Comparison of ENCODE assay signal across 1 fruit fly cellular context in the genomic region with DNA sequence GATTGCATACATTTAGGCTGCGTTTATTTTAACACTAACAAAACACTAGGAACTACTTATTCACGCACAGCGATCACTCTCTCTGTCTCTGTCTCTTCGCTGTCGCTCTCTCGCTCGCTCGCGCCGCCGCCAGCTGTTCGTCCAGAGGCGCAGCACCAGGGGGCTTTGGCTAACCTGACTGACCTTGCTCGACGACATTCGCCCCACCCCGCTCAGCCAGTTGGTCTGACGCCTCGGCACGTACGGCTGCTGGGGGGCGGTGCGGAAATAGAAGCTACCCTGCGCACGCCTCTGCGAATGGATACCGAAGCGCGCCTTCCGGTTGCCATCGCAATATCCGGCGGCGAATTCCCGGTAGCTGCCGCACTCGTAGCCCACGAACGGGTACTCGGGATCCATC.
A peak's percentile ranks its signal among the peaks of the same experiment; 100 is the strongest.
TF ChIP-seq lines count a peak whose summit lies in the region.

No protein-coding gene starts in this region.

TF ChIP-seq in whole organism, embryonic, 481 proteins besides CTCF, POLR2A, EP300 and RAD21 (continued from another document and continues in another):
- no peak for TF ChIP-seq CG4617 (GFP tag; optimal IDR thresholded peaks at IDR 0.05; lab: Kevin White, UChicago; ENCODE audit: borderline replicate concordance)
- TF ChIP-seq cas (GFP tag; IDR thresholded peaks at IDR 0.05; lab: Robert Waterston, UW) = no peak
- TF ChIP-seq Nf-YB (GFP tag; optimal IDR thresholded peaks at IDR 0.05; lab: Kevin White, UChicago) = no peak
- peak; percentile 37; the same call in 1 of the 2 replicates for TF ChIP-seq ttk (GFP tag; IDR thresholded peaks at IDR 0.05; lab: Robert Waterston, UW)
- no peak for TF ChIP-seq NC2β (GFP tag; optimal IDR thresholded peaks at IDR 0.05; lab: Kevin White, UChicago)
- TF ChIP-seq Sry-δ (GFP tag; optimal IDR thresholded peaks at IDR 0.05; lab: Kevin White, UChicago) = no peak
- TF ChIP-seq ci (GFP tag; IDR thresholded peaks at IDR 0.05; lab: Robert Waterston, UW) = peak; percentile 43; the same call in 1 of the 3 replicates
- TF ChIP-seq mirr (GFP tag; optimal IDR thresholded peaks at IDR 0.05; lab: Kevin White, UChicago) = no peak
- no peak for TF ChIP-seq pum (GFP tag; optimal IDR thresholded peaks at IDR 0.05; lab: Kevin White, UChicago)
- no peak for TF ChIP-seq trh (GFP tag; optimal IDR thresholded peaks at IDR 0.05; lab: Kevin White, UChicago)
- no peak for TF ChIP-seq CG13775 (GFP tag; optimal IDR thresholded peaks at IDR 0.05; lab: Kevin White, UChicago)
- no peak for TF ChIP-seq Hmx (GFP tag; optimal IDR thresholded peaks at IDR 0.05; lab: Kevin White, UChicago)
- no peak for TF ChIP-seq BEAF-32 (GFP tag; optimal IDR thresholded peaks at IDR 0.05; lab: Kevin White, UChicago)
- no peak for TF ChIP-seq sim (GFP tag; IDR thresholded peaks at IDR 0.05; lab: Robert Waterston, UW)
- peak; percentile 52; the same call in 1 of the 2 replicates for TF ChIP-seq Oaz (GFP tag; IDR thresholded peaks at IDR 0.05; lab: Robert Waterston, UW)
- no peak for TF ChIP-seq CG12942 (GFP tag; optimal IDR thresholded peaks at IDR 0.05; lab: Kevin White, UChicago)
- no peak for TF ChIP-seq Lim3 (GFP tag; IDR thresholded peaks at IDR 0.05; lab: Robert Waterston, UW)
- no peak for TF ChIP-seq bsh (GFP tag; optimal IDR thresholded peaks at IDR 0.05; lab: Kevin White, UChicago)
- TF ChIP-seq az2 (GFP tag; optimal IDR thresholded peaks at IDR 0.05; lab: Kevin White, UChicago) = no peak
- TF ChIP-seq CG2712 (tag; optimal IDR thresholded peaks at IDR 0.05; lab: Kevin White, UChicago) = no peak
- no peak for TF ChIP-seq CG3065 (GFP tag; optimal IDR thresholded peaks at IDR 0.05; lab: Kevin White, UChicago)
- no peak for TF ChIP-seq gem (tag; optimal IDR thresholded peaks at IDR 0.05; lab: Kevin White, UChicago)
- no peak for TF ChIP-seq lov (optimal IDR thresholded peaks at IDR 0.05; lab: Kevin White, UChicago)
- no peak for TF ChIP-seq lov (GFP tag; IDR thresholded peaks at IDR 0.05; lab: Robert Waterston, UW)
- no peak for TF ChIP-seq CG18262 (tag; optimal IDR thresholded peaks at IDR 0.05; lab: Kevin White, UChicago)
- no peak for TF ChIP-seq klu (GFP tag; IDR thresholded peaks at IDR 0.05; lab: Robert Waterston, UW)
- TF ChIP-seq CG11560 (tag; IDR thresholded peaks at IDR 0.05; lab: Robert Waterston, UW) = no peak
- TF ChIP-seq CG17612 (GFP tag; IDR thresholded peaks at IDR 0.05; lab: Robert Waterston, UW) = no peak
- no peak for TF ChIP-seq Vsx1 (GFP tag; optimal IDR thresholded peaks at IDR 0.05; lab: Kevin White, UChicago)
- TF ChIP-seq CG17385 (GFP tag; optimal IDR thresholded peaks at IDR 0.05; lab: Kevin White, UChicago) = no peak
- TF ChIP-seq dysf (GFP tag; IDR thresholded peaks at IDR 0.05; lab: Robert Waterston, UW) = peak; percentile 36; the same call in 1 of the 3 replicates
- TF ChIP-seq Ets65A (GFP tag; lab: Kevin White, UChicago) = peak; percentile 90
- no peak for TF ChIP-seq Ptx1 (GFP tag; IDR thresholded peaks at IDR 0.05; lab: Robert Waterston, UW)
- TF ChIP-seq dimm (GFP tag; IDR thresholded peaks at IDR 0.05; lab: Robert Waterston, UW) = no peak
- no peak for TF ChIP-seq Six4 (GFP tag; optimal IDR thresholded peaks at IDR 0.05; lab: Kevin White, UChicago)
- no peak for TF ChIP-seq Fer1 (GFP tag; optimal IDR thresholded peaks at IDR 0.05; lab: Kevin White, UChicago)
- no peak for TF ChIP-seq CG7987 (GFP tag; optimal IDR thresholded peaks at IDR 0.05; lab: Kevin White, UChicago)
- no peak for TF ChIP-seq Stat92E (GFP tag; optimal IDR thresholded peaks at IDR 0.05; lab: Kevin White, UChicago)
- no peak for TF ChIP-seq B-H2 (GFP tag; optimal IDR thresholded peaks at IDR 0.05; lab: Kevin White, UChicago)
- 0 out of 3 replicates have a peak, but pooled peaks have one; percentile 49 for TF ChIP-seq CG11456 (GFP tag; IDR thresholded peaks at IDR 0.05; lab: Robert Waterston, UW)
- TF ChIP-seq pfk (GFP tag; optimal IDR thresholded peaks at IDR 0.05; lab: Kevin White, UChicago) = no peak
- TF ChIP-seq esg (GFP tag; conservative IDR thresholded peaks at IDR 0.05; lab: Robert Waterston, UW) = no peak
- no peak for TF ChIP-seq CG5180 (GFP tag; optimal IDR thresholded peaks at IDR 0.05; lab: Kevin White, UChicago)
- TF ChIP-seq CG11504 (tag; optimal IDR thresholded peaks at IDR 0.05; lab: Kevin White, UChicago) = peak; percentile 20
- no peak for TF ChIP-seq hbn (GFP tag; IDR thresholded peaks at IDR 0.05; lab: Robert Waterston, UW; ENCODE audit: partially characterized antibody)
- TF ChIP-seq sd (tag; optimal IDR thresholded peaks at IDR 0.05; lab: Kevin White, UChicago) = no peak
- no peak for TF ChIP-seq grau (tag; optimal IDR thresholded peaks at IDR 0.05; lab: Kevin White, UChicago)
- TF ChIP-seq salm (tag; optimal IDR thresholded peaks at IDR 0.05; lab: Kevin White, UChicago) = no peak
- peak; percentile 43; the same call in 1 of the 2 replicates for TF ChIP-seq lmd (GFP tag; IDR thresholded peaks at IDR 0.05; lab: Robert Waterston, UW)
- no peak for TF ChIP-seq bbx (GFP tag; IDR thresholded peaks at IDR 0.05; lab: Robert Waterston, UW; ENCODE audit: partially characterized antibody)
- peak; percentile 31; the same call in 1 of the 2 replicates for TF ChIP-seq ap (GFP tag; IDR thresholded peaks at IDR 0.05; lab: Robert Waterston, UW)
- no peak for TF ChIP-seq CG17186 (GFP tag; optimal IDR thresholded peaks at IDR 0.05; lab: Kevin White, UChicago)
- no peak for TF ChIP-seq CG12219 (GFP tag; optimal IDR thresholded peaks at IDR 0.05; lab: Kevin White, UChicago)
- no peak for TF ChIP-seq dm (GFP tag; optimal IDR thresholded peaks at IDR 0.05; lab: Kevin White, UChicago)
- no peak for TF ChIP-seq corto (GFP tag; optimal IDR thresholded peaks at IDR 0.05; lab: Kevin White, UChicago)
- TF ChIP-seq Gug (GFP tag; IDR thresholded peaks at IDR 0.05; lab: Robert Waterston, UW) = peak; percentile 50; the same call in 2 of the 4 replicates
- TF ChIP-seq Hr51 (GFP tag; optimal IDR thresholded peaks at IDR 0.05; lab: Kevin White, UChicago) = no peak
- peak; percentile 13; the same call in 1 of the 2 replicates for TF ChIP-seq CG10366 (GFP tag; IDR thresholded peaks at IDR 0.05; lab: Robert Waterston, UW)
- TF ChIP-seq Dfd (GFP tag; optimal IDR thresholded peaks at IDR 0.05; lab: Kevin White, UChicago) = no peak
- peak; percentile 58 for TF ChIP-seq sens (GFP tag; lab: Kevin White, UChicago)
- peak; percentile 39 for TF ChIP-seq CG9932 (GFP tag; IDR thresholded peaks at IDR 0.05; lab: Robert Waterston, UW)
- TF ChIP-seq CG12236 (GFP tag; optimal IDR thresholded peaks at IDR 0.05; lab: Kevin White, UChicago) = no peak
- no peak for TF ChIP-seq ewg (GFP tag; optimal IDR thresholded peaks at IDR 0.05; lab: Kevin White, UChicago)
- TF ChIP-seq CG5953 (GFP tag; IDR thresholded peaks at IDR 0.05; lab: Robert Waterston, UW) = 0 out of 2 replicates have a peak, but pooled peaks have one; percentile 35
- no peak for TF ChIP-seq dmrt99B (tag; optimal IDR thresholded peaks at IDR 0.05; lab: Kevin White, UChicago)
- TF ChIP-seq pan (optimal IDR thresholded peaks at IDR 0.05; lab: Kevin White, UChicago) = no peak
- TF ChIP-seq pan (GFP tag; optimal IDR thresholded peaks at IDR 0.05 in 1 of 2, IDR thresholded peaks at IDR 0.05 in 1 of 2) = peak in 1 of 2 experiments; percentile 45
- 0 out of 2 replicates have a peak, but pooled peaks have one; percentile 19 for TF ChIP-seq CG6689 (GFP tag; IDR thresholded peaks at IDR 0.05; lab: Robert Waterston, UW)
- peak; percentile 19; the same call in 1 of the 2 replicates for TF ChIP-seq CG32532 (GFP tag; IDR thresholded peaks at IDR 0.05; lab: Robert Waterston, UW)
- no peak for TF ChIP-seq CG34376 (GFP tag; optimal IDR thresholded peaks at IDR 0.05; lab: Kevin White, UChicago)
- no peak for TF ChIP-seq Elba2 (GFP tag; optimal IDR thresholded peaks at IDR 0.05; lab: Kevin White, UChicago)
- TF ChIP-seq prd (optimal IDR thresholded peaks at IDR 0.05; lab: Kevin White, UChicago) = no peak
- TF ChIP-seq prd (GFP tag; IDR thresholded peaks at IDR 0.05; lab: Robert Waterston, UW) = peak; percentile 34; the same call in 1 of the 3 replicates
- TF ChIP-seq CG3995 (GFP tag; optimal IDR thresholded peaks at IDR 0.05; lab: Kevin White, UChicago) = peak; percentile 65
- TF ChIP-seq Abd-B (GFP tag; optimal IDR thresholded peaks at IDR 0.05; lab: Kevin White, UChicago) = no peak
- TF ChIP-seq disco-r (GFP tag; optimal IDR thresholded peaks at IDR 0.05; lab: Kevin White, UChicago) = no peak
- TF ChIP-seq chinmo (GFP tag; IDR thresholded peaks at IDR 0.05; lab: Robert Waterston, UW; ENCODE audit: partially characterized antibody) = 0 out of 4 replicates have a peak, but pooled peaks have one; percentile 19
- peak; percentile 27; the same call in 1 of the 2 replicates for TF ChIP-seq H2.0 (GFP tag; IDR thresholded peaks at IDR 0.05; lab: Robert Waterston, UW)
- no peak for TF ChIP-seq CG4404 (GFP tag; IDR thresholded peaks at IDR 0.05; lab: Robert Waterston, UW)
- no peak for TF ChIP-seq Fer3 (tag; optimal IDR thresholded peaks at IDR 0.05; lab: Kevin White, UChicago)
- TF ChIP-seq toy (GFP tag; IDR thresholded peaks at IDR 0.05; lab: Robert Waterston, UW) = no peak
- TF ChIP-seq CG2889 (GFP tag; IDR thresholded peaks at IDR 0.05; lab: Robert Waterston, UW) = 0 out of 3 replicates have a peak, but pooled peaks have one; percentile 12
- TF ChIP-seq CG10274 (GFP tag; optimal IDR thresholded peaks at IDR 0.05; lab: Kevin White, UChicago) = no peak
- no peak for TF ChIP-seq CG7271 (tag; optimal IDR thresholded peaks at IDR 0.05; lab: Kevin White, UChicago)
- 0 out of 3 replicates have a peak, but pooled peaks have one; percentile 26 for TF ChIP-seq CG7357 (GFP tag; IDR thresholded peaks at IDR 0.05; lab: Robert Waterston, UW)
- no peak for TF ChIP-seq CG17328 (GFP tag; IDR thresholded peaks at IDR 0.05; lab: Robert Waterston, UW)
- TF ChIP-seq gro (GFP tag; optimal IDR thresholded peaks at IDR 0.05; lab: Kevin White, UChicago) = no peak
- no peak for TF ChIP-seq CG31388 (GFP tag; optimal IDR thresholded peaks at IDR 0.05; lab: Kevin White, UChicago)
- TF ChIP-seq Rfx (GFP tag; IDR thresholded peaks at IDR 0.05; lab: Robert Waterston, UW) = peak; percentile 64
- peak; percentile 21; the same call in 1 of the 3 replicates for TF ChIP-seq sr (GFP tag; IDR thresholded peaks at IDR 0.05; lab: Robert Waterston, UW)
- TF ChIP-seq CoRest (tag; optimal IDR thresholded peaks at IDR 0.05; lab: Kevin White, UChicago) = no peak
- TF ChIP-seq twi (tag; optimal IDR thresholded peaks at IDR 0.05; lab: Kevin White, UChicago) = no peak
- 0 out of 3 replicates have a peak, but pooled peaks have one; percentile 28 for TF ChIP-seq ase (GFP tag; IDR thresholded peaks at IDR 0.05; lab: Robert Waterston, UW)
- TF ChIP-seq CG10147 (GFP tag; optimal IDR thresholded peaks at IDR 0.05; lab: Kevin White, UChicago) = no peak
- no peak for TF ChIP-seq D19B (GFP tag; optimal IDR thresholded peaks at IDR 0.05; lab: Kevin White, UChicago)
- no peak for TF ChIP-seq CG3407 (GFP tag; optimal IDR thresholded peaks at IDR 0.05; lab: Kevin White, UChicago)
- no peak for TF ChIP-seq CG9609 (GFP tag; optimal IDR thresholded peaks at IDR 0.05; lab: Kevin White, UChicago)
- no peak for TF ChIP-seq CG18619 (GFP tag; optimal IDR thresholded peaks at IDR 0.05; lab: Kevin White, UChicago)
- TF ChIP-seq Ets97D (GFP tag; optimal IDR thresholded peaks at IDR 0.05; lab: Kevin White, UChicago) = no peak
- no peak for TF ChIP-seq ac (GFP tag; optimal IDR thresholded peaks at IDR 0.05; lab: Kevin White, UChicago)
- no peak for TF ChIP-seq CG18011 (GFP tag; optimal IDR thresholded peaks at IDR 0.05; lab: Kevin White, UChicago)
- TF ChIP-seq Sox102F (GFP tag; optimal IDR thresholded peaks at IDR 0.05; lab: Kevin White, UChicago) = peak; percentile 1
- no peak for TF ChIP-seq Sox100B (GFP tag; optimal IDR thresholded peaks at IDR 0.05; lab: Kevin White, UChicago)
- peak; percentile 48; the same call in 1 of the 3 replicates for TF ChIP-seq ken (GFP tag; IDR thresholded peaks at IDR 0.05; lab: Robert Waterston, UW)
- TF ChIP-seq Ada2b (GFP tag; IDR thresholded peaks at IDR 0.05; lab: Robert Waterston, UW) = peak; percentile 37; the same call in 1 of the 2 replicates
- TF ChIP-seq abd-A (tag; optimal IDR thresholded peaks at IDR 0.05; lab: Kevin White, UChicago) = no peak
- TF ChIP-seq CG10431 (GFP tag; optimal IDR thresholded peaks at IDR 0.05; lab: Kevin White, UChicago) = no peak
- no peak for TF ChIP-seq Poxn (GFP tag; IDR thresholded peaks at IDR 0.05; lab: Robert Waterston, UW)
- no peak for TF ChIP-seq gsb-n (tag; optimal IDR thresholded peaks at IDR 0.05; lab: Kevin White, UChicago)
- TF ChIP-seq onecut (GFP tag; IDR thresholded peaks at IDR 0.05; lab: Robert Waterston, UW) = no peak
- no peak for TF ChIP-seq zf30C (GFP tag; optimal IDR thresholded peaks at IDR 0.05; lab: Kevin White, UChicago)
- no peak for TF ChIP-seq GATAe (GFP tag; conservative IDR thresholded peaks at IDR 0.05; lab: Robert Waterston, UW)
- no peak for TF ChIP-seq Optix (GFP tag; IDR thresholded peaks at IDR 0.05; lab: Robert Waterston, UW)
- TF ChIP-seq Hr78 (GFP tag; optimal IDR thresholded peaks at IDR 0.05; lab: Kevin White, UChicago) = no peak
- TF ChIP-seq NK7.1 (GFP tag; optimal IDR thresholded peaks at IDR 0.05; lab: Kevin White, UChicago) = no peak
- TF ChIP-seq Lpt (GFP tag; optimal IDR thresholded peaks at IDR 0.05; lab: Kevin White, UChicago) = no peak
- TF ChIP-seq CG2116 (GFP tag; optimal IDR thresholded peaks at IDR 0.05; lab: Kevin White, UChicago) = no peak
- 0 out of 2 replicates have a peak, but pooled peaks have one; percentile 22 for TF ChIP-seq stc (GFP tag; IDR thresholded peaks at IDR 0.05; lab: Robert Waterston, UW)
- no peak for TF ChIP-seq CG11247 (GFP tag; IDR thresholded peaks at IDR 0.05; lab: Robert Waterston, UW)
- TF ChIP-seq Myb (GFP tag; optimal IDR thresholded peaks at IDR 0.05; lab: Kevin White, UChicago) = no peak
- TF ChIP-seq eve (GFP tag; optimal IDR thresholded peaks at IDR 0.05; lab: Kevin White, UChicago) = no peak
- peak in 1 of 2 experiments; percentile 13 for TF ChIP-seq crp (GFP tag; optimal IDR thresholded peaks at IDR 0.05; lab: Kevin White, UChicago)
- TF ChIP-seq ash1 (GFP tag; optimal IDR thresholded peaks at IDR 0.05; lab: Kevin White, UChicago) = no peak
- TF ChIP-seq CG9817 (tag; optimal IDR thresholded peaks at IDR 0.05; lab: Kevin White, UChicago) = no peak
- no peak for TF ChIP-seq Bteb2 (GFP tag; optimal IDR thresholded peaks at IDR 0.05; lab: Kevin White, UChicago)
- TF ChIP-seq vfl (GFP tag; optimal IDR thresholded peaks at IDR 0.05; lab: Kevin White, UChicago) = no peak
- TF ChIP-seq Usf (GFP tag; optimal IDR thresholded peaks at IDR 0.05; lab: Kevin White, UChicago) = no peak
- no peak for TF ChIP-seq Bgb (GFP tag; IDR thresholded peaks at IDR 0.05; lab: Robert Waterston, UW; ENCODE audit: partially characterized antibody)
- peak; percentile 2 for TF ChIP-seq Antp (GFP tag; optimal IDR thresholded peaks at IDR 0.05; lab: Kevin White, UChicago)
